Fruit fly (Drosophila melanogaster): Measurements from ENCODE around the gene ssp6.

dm6 chr3L:6132009-6132408, 55.5 kb downstream of the ssp6 start, which contains the start of gene Cpr65Au:
- no peak for TF ChIP-seq woc (GFP tag; optimal IDR thresholded peaks at IDR 0.05)
- no peak for TF ChIP-seq h (GFP tag; optimal IDR thresholded peaks at IDR 0.05)
- no peak for TF ChIP-seq usp (GFP tag; optimal IDR thresholded peaks at IDR 0.05)
- TF ChIP-seq Dif (GFP tag; optimal IDR thresholded peaks at IDR 0.05; ENCODE audit: partially characterized antibody): no peak
- no peak for TF ChIP-seq Abd-B (GFP tag; optimal IDR thresholded peaks at IDR 0.05)
- TF ChIP-seq ey (GFP tag; optimal IDR thresholded peaks at IDR 0.05): no peak
- TF ChIP-seq sv (GFP tag; optimal IDR thresholded peaks at IDR 0.05): no peak
- no peak for TF ChIP-seq tai (GFP tag; optimal IDR thresholded peaks at IDR 0.05)
- no peak for TF ChIP-seq fru (GFP tag; optimal IDR thresholded peaks at IDR 0.05)
- no peak for TF ChIP-seq Dfd (GFP tag; optimal IDR thresholded peaks at IDR 0.05)
- TF ChIP-seq HLH106 (tag; optimal IDR thresholded peaks at IDR 0.05): no peak
- TF ChIP-seq CG9705 (GFP tag; optimal IDR thresholded peaks at IDR 0.05): no peak
- TF ChIP-seq br (GFP tag; optimal IDR thresholded peaks at IDR 0.05): no peak
- no peak for TF ChIP-seq CrebA (GFP tag; optimal IDR thresholded peaks at IDR 0.05; ENCODE audit: borderline replicate concordance)

All from whole organism, wandering third instar larva.